Worm (Caenorhabditis elegans) whole organism, L1 larva: ENCODE measurements around the gene C06A1.7.

Source experiments
- ces-1 ChIP-seq: fragments of 150-350 bp; optimal IDR thresholded peaks from 2 replicates; lab custom pipeline; 2014; ENCODE audit warnings: missing biosample characterization, missing genetic modification reagents, missing genetic modification characterization
- dpl-1 ChIP-seq, 3 experiments: fragments of 150-350 bp in 2 of 3; sonication (generic microtip) in 1 of 3; optimal IDR thresholded peaks; 2 replicates each; lab custom pipeline; 2014 to 2017; ENCODE audit warnings: missing biosample characterization in 3 of 3, missing genetic modification characterization in 3 of 3, missing genetic modification reagents in 3 of 3
- jun-1 ChIP-seq: fragments of 150-350 bp; optimal IDR thresholded peaks from 2 replicates; lab custom pipeline; 2014; ENCODE audit warnings: missing biosample characterization, missing genetic modification reagents, missing genetic modification characterization
- unc-62 ChIP-seq: fragments of 150-350 bp; optimal IDR thresholded peaks from 2 replicates; lab custom pipeline; 2014; ENCODE audit warnings: missing biosample characterization, missing genetic modification reagents, missing genetic modification characterization
- ztf-11 ChIP-seq, 2 experiments: sonication (generic microtip); optimal IDR thresholded peaks; 2 replicates each; lab custom pipeline; 2016 to 2017; ENCODE audit warnings: missing genetic modification characterization in 2 of 2, missing biosample characterization in 1 of 2, missing compliant biosample characterization in 1 of 2

ce11 chrII:10598970-10599369 is 34.3 kb downstream of the C06A1.7 start, which contains the start of gene C14A4.9:
- TF ChIP-seq ztf-11 (tag; optimal IDR thresholded peaks at IDR 0.05; lab: Kevin White, UChicago) (no peak), unc-62 (GFP tag; lab: Kevin White, UChicago) (no peak), dpl-1 (GFP tag; optimal IDR thresholded peaks at IDR 0.05; lab: Kevin White, UChicago) (no peak), jun-1 (tag; lab: Kevin White, UChicago) (no peak), ces-1 (GFP tag; lab: Kevin White, UChicago) (no peak)
